Fruit fly (Drosophila melanogaster): ENCODE measurements around the gene wnd.

Gene wnd

dm6 chr3L:19632766-19633632, 2.6 kb downstream of the wnd start (continued):
- no peak for TF ChIP-seq CG17802 (tag; optimal IDR thresholded peaks at IDR 0.05)
- TF ChIP-seq HLH3B (GFP tag; IDR thresholded peaks at IDR 0.05): peak; percentile 69
- TF ChIP-seq pb (GFP tag; optimal IDR thresholded peaks at IDR 0.05): no peak
- TF ChIP-seq Kr (GFP tag; optimal IDR thresholded peaks at IDR 0.05): no peak
- peak; percentile 59 for TF ChIP-seq CG17361 (GFP tag; IDR thresholded peaks at IDR 0.05)
- no peak for TF ChIP-seq pita (GFP tag; optimal IDR thresholded peaks at IDR 0.05)
- TF ChIP-seq sna (GFP tag; IDR thresholded peaks at IDR 0.05; ENCODE audit: partially characterized antibody): no peak; the same call in 1 of the 2 replicates
- peak; percentile 54; the same call in 2 of the 3 replicates for TF ChIP-seq CG11695 (GFP tag; IDR thresholded peaks at IDR 0.05)
- peak; percentile 44 for TF ChIP-seq exex (tag; optimal IDR thresholded peaks at IDR 0.05)
- TF ChIP-seq CG7963 (GFP tag; IDR thresholded peaks at IDR 0.05; ENCODE audit: partially characterized antibody): 0 out of 3 replicates have a peak, but pooled peaks have one; percentile 11
- TF ChIP-seq Myb (GFP tag; optimal IDR thresholded peaks at IDR 0.05): peak; percentile 4
- TF ChIP-seq CG6854 (GFP tag; optimal IDR thresholded peaks at IDR 0.05): peak; percentile 56
- peak; percentile 74; the same call in 1 of the 2 replicates for TF ChIP-seq Taf1 (GFP tag; IDR thresholded peaks at IDR 0.05)
- TF ChIP-seq CG4404 (GFP tag; IDR thresholded peaks at IDR 0.05): 0 out of 2 replicates have a peak, but pooled peaks have one; percentile 12
- 0 out of 3 replicates have a peak, but pooled peaks have one; percentile 8 for TF ChIP-seq ken (GFP tag; IDR thresholded peaks at IDR 0.05)
- no peak for TF ChIP-seq H15 (GFP tag; IDR thresholded peaks at IDR 0.05)
- peak; percentile 51 for TF ChIP-seq CG12659 (GFP tag; optimal IDR thresholded peaks at IDR 0.05)
- TF ChIP-seq fu2 (GFP tag; optimal IDR thresholded peaks at IDR 0.05): peak; percentile 14
- peak; percentile 64 for TF ChIP-seq CG15011 (GFP tag; optimal IDR thresholded peaks at IDR 0.05)
- peak; percentile 3 for TF ChIP-seq Vsx1 (GFP tag; optimal IDR thresholded peaks at IDR 0.05)
- peak; percentile 81 for TF ChIP-seq CG18599 (GFP tag; optimal IDR thresholded peaks at IDR 0.05)
- TF ChIP-seq CG7987 (GFP tag; optimal IDR thresholded peaks at IDR 0.05): peak; percentile 10
- TF ChIP-seq CG8290 (GFP tag; optimal IDR thresholded peaks at IDR 0.05): no peak
- TF ChIP-seq CG8290 (tag; optimal IDR thresholded peaks at IDR 0.05): peak in 1 of 2 experiments; percentile 70
- no peak for TF ChIP-seq Sin3A (optimal IDR thresholded peaks at IDR 0.05)
- TF ChIP-seq esg (GFP tag; conservative IDR thresholded peaks at IDR 0.05): peak; percentile 52
- peak; percentile 39 for TF ChIP-seq CG6813 (GFP tag; optimal IDR thresholded peaks at IDR 0.05)
- TF ChIP-seq ap (GFP tag; IDR thresholded peaks at IDR 0.05): peak; percentile 34; the same call in 1 of the 2 replicates
- TF ChIP-seq E2f2 (GFP tag; IDR thresholded peaks at IDR 0.05): peak; percentile 30; the same call in 1 of the 2 replicates
- 0 out of 2 replicates have a peak, but pooled peaks have one; percentile 19 for TF ChIP-seq Awh (GFP tag; IDR thresholded peaks at IDR 0.05)
- peak; percentile 46 for TF ChIP-seq az2 (GFP tag; optimal IDR thresholded peaks at IDR 0.05)
- TF ChIP-seq sc (optimal IDR thresholded peaks at IDR 0.05): no peak
- TF ChIP-seq sc (GFP tag; optimal IDR thresholded peaks at IDR 0.05): no peak
- TF ChIP-seq dimm (GFP tag; IDR thresholded peaks at IDR 0.05): no peak
- TF ChIP-seq CG30431 (GFP tag; optimal IDR thresholded peaks at IDR 0.05): peak; percentile 26
- TF ChIP-seq amos (GFP tag; IDR thresholded peaks at IDR 0.05; ENCODE audit: partially characterized antibody): no peak; the same call in 1 of the 2 replicates
- TF ChIP-seq Hr3 (GFP tag; optimal IDR thresholded peaks at IDR 0.05): peak; percentile 56
- peak; percentile 20 for TF ChIP-seq CG18476 (GFP tag; optimal IDR thresholded peaks at IDR 0.05)
- no peak for TF ChIP-seq hbn (GFP tag; IDR thresholded peaks at IDR 0.05; ENCODE audit: partially characterized antibody)
- peak; percentile 66 for TF ChIP-seq pho (GFP tag; optimal IDR thresholded peaks at IDR 0.05)
- TF ChIP-seq Deaf1 (tag; optimal IDR thresholded peaks at IDR 0.05): peak; percentile 14
- TF ChIP-seq unpg (GFP tag; optimal IDR thresholded peaks at IDR 0.05): peak; percentile 21
- peak; percentile 53 for TF ChIP-seq CG17829 (tag; optimal IDR thresholded peaks at IDR 0.05)
- peak; percentile 65 for TF ChIP-seq Hsf (GFP tag; optimal IDR thresholded peaks at IDR 0.05)
- peak; percentile 89 for TF ChIP-seq CG2120 (GFP tag; optimal IDR thresholded peaks at IDR 0.05)
- TF ChIP-seq CG10147 (GFP tag; optimal IDR thresholded peaks at IDR 0.05): peak; percentile 47
- TF ChIP-seq trem (tag; optimal IDR thresholded peaks at IDR 0.05): no peak
- TF ChIP-seq gt (GFP tag; IDR thresholded peaks at IDR 0.05): no peak
- peak; percentile 71 for TF ChIP-seq Atf6 (GFP tag; IDR thresholded peaks at IDR 0.05)

All from whole organism, embryonic.